Worm (Caenorhabditis elegans) whole organism, young adult: Measurements from ENCODE around the gene cpb-2.

Source experiments
- B0336.3 ChIP-seq: fragments of 200-800 bp; sonication (Bioruptor generic); IDR thresholded peaks from 2 replicates; pipeline ENCODE4 v1.3.6; 2022; ENCODE audit warnings: missing genetic modification characterization, missing compliant biosample characterization
- ama-1 ChIP-seq, 3 experiments: fragments of 150-350 bp in 1 of 3; sonication (generic microtip) in 2 of 3; optimal IDR thresholded peaks; 2 replicates each; lab custom pipeline; 2014 to 2018; ENCODE audit warnings: missing biosample characterization in 2 of 3, missing genetic modification characterization in 2 of 3, missing genetic modification reagents in 2 of 3
- efl-1 ChIP-seq: fragments of 150-350 bp; optimal IDR thresholded peaks from 2 replicates; lab custom pipeline; 2014; ENCODE audit warnings: missing biosample characterization, missing genetic modification reagents, missing genetic modification characterization
- hmg-20 ChIP-seq: fragments of 200-800 bp; sonication (Bioruptor generic); IDR thresholded peaks from 2 replicates; pipeline ENCODE4 v1.3.6; 2022; ENCODE audit warnings: missing genetic modification reagents, missing genetic modification characterization, missing compliant biosample characterization
- nfya-2 ChIP-seq: fragments of 200-800 bp; sonication (Bioruptor generic); IDR thresholded peaks from 2 replicates; pipeline ENCODE4 v1.3.6; 2022; ENCODE audit warnings: missing genetic modification reagents, missing genetic modification characterization, missing compliant biosample characterization
- nhr-27 ChIP-seq: fragments of 200-800 bp; sonication (Bioruptor generic); optimal IDR thresholded peaks from 2 replicates; lab custom pipeline; 2018; ENCODE audit warnings: mild to moderate bottlenecking, missing genetic modification characterization, moderate library complexity, missing compliant biosample characterization
- pha-4 ChIP-seq: fragments of 150-350 bp; sonication (generic microtip); optimal IDR thresholded peaks from 2 replicates; lab custom pipeline; 2014; ENCODE audit warnings: missing biosample characterization, missing genetic modification reagents, missing genetic modification characterization
- snpc-4 ChIP-seq, 5 experiments: fragments of 150-350 bp in 1 of 5; sonication (generic microtip) in 4 of 5; optimal IDR thresholded peaks; 2 replicates each; lab custom pipeline; 2014 to 2018; ENCODE audit warnings: missing genetic modification characterization in 5 of 5, missing biosample characterization in 3 of 5, antibody characterized with exemption in 2 of 5, mild to moderate bottlenecking in 2 of 5, missing compliant biosample characterization in 2 of 5, missing genotype in 2 of 5, moderate library complexity in 2 of 5, missing genetic modification reagents in 1 of 5
- unc-130 ChIP-seq: sonication (generic microtip); optimal IDR thresholded peaks from 2 replicates; lab custom pipeline; 2016; ENCODE audit warnings: missing genetic modification reagents, missing genetic modification characterization, missing compliant biosample characterization
- ztf-25 ChIP-seq: fragments of 200-800 bp; sonication (Bioruptor generic); IDR thresholded peaks from 2 replicates; pipeline ENCODE4 v1.3.6; 2022; ENCODE audit warnings: missing genetic modification reagents, missing genetic modification characterization, missing compliant biosample characterization
- ztf-28 ChIP-seq: fragments of 200-800 bp; sonication (Bioruptor generic); IDR thresholded peaks from 2 replicates; pipeline ENCODE4 v1.3.6; 2022; ENCODE audit warnings: missing genetic modification reagents, missing genetic modification characterization, missing compliant biosample characterization

ce11 chrII:6208116-6208515, 15.5 kb downstream of the cpb-2 start, which contains the start of gene daf-37:
- TF ChIP-seq ztf-25 (GFP tag; lab: Robert Waterston, UW) (no peak), efl-1 (GFP tag; lab: Kevin White, UChicago) (no peak), pha-4 (tag; lab: Kevin White, UChicago) (no peak), nhr-27 (tag; lab: Kevin White, UChicago) (no peak), snpc-4 (GFP tag; optimal IDR thresholded peaks at IDR 0.05; lab: Kevin White, UChicago) (no peak), snpc-4 (tag; optimal IDR thresholded peaks at IDR 0.05; lab: Kevin White, UChicago) (no peak), nfya-2 (GFP tag; lab: Robert Waterston, UW) (no peak), hmg-20 (no peak), B0336.3 (GFP tag; lab: Robert Waterston, UW) (no peak), ztf-28 (GFP tag; lab: Robert Waterston, UW) (no peak), unc-130 (GFP tag; lab: Kevin White, UChicago) (no peak), ama-1 (optimal IDR thresholded peaks at IDR 0.05; lab: Kevin White, UChicago) (no peak), ama-1 (GFP tag; optimal IDR thresholded peaks at IDR 0.05; lab: Kevin White, UChicago) (no peak)
